Worm (Caenorhabditis elegans) whole organism, early embryonic: ENCODE data around the gene pck-1.

Experiments
- B0310.2 ChIP-seq: sonication (generic microtip); optimal IDR thresholded peaks from 2 replicates; lab custom pipeline; 2016; ENCODE audit warnings: mild to moderate bottlenecking, missing genetic modification characterization, missing compliant biosample characterization
- F13C5.2 ChIP-seq: sonication (generic microtip); optimal IDR thresholded peaks from 2 replicates; lab custom pipeline; 2017; ENCODE audit warnings: mild to moderate bottlenecking, missing genetic modification characterization, inconsistent platforms, missing compliant biosample characterization
- ama-1 ChIP-seq: fragments of 150-350 bp; optimal IDR thresholded peaks from 2 replicates; lab custom pipeline; 2014
- ets-7 ChIP-seq: sonication (generic microtip); optimal IDR thresholded peaks from 2 replicates; lab custom pipeline; 2016; ENCODE audit warnings: missing genotype, missing genetic modification characterization, missing compliant biosample characterization
- flt-1 ChIP-seq: fragments of 200-800 bp; sonication (Bioruptor generic); IDR thresholded peaks from 2 replicates; pipeline ENCODE4 v1.3.6; 2022; ENCODE audit warnings: missing genetic modification characterization, missing compliant biosample characterization
- hmbx-1 ChIP-seq: sonication (generic microtip); optimal IDR thresholded peaks from 2 replicates; lab custom pipeline; 2016; ENCODE audit warnings: mild to moderate bottlenecking, missing genetic modification characterization, missing compliant biosample characterization
- hnd-1 ChIP-seq: sonication (generic microtip); optimal IDR thresholded peaks from 2 replicates; lab custom pipeline; 2016; ENCODE audit warnings: missing genetic modification characterization, missing compliant biosample characterization
- sea-1 ChIP-seq: fragments of 200-800 bp; sonication (Bioruptor generic); conservative IDR thresholded peaks from 2 replicates; pipeline ENCODE4 v1.3.6; 2022; ENCODE audit warnings: missing genetic modification characterization, missing compliant biosample characterization
- tbx-37 ChIP-seq: fragments of 200-800 bp; sonication (Bioruptor generic); conservative IDR thresholded peaks from 2 replicates; pipeline ENCODE4 v1.3.6; 2022; ENCODE audit warnings: missing genetic modification reagents, missing genetic modification characterization, missing compliant biosample characterization

DNA sequence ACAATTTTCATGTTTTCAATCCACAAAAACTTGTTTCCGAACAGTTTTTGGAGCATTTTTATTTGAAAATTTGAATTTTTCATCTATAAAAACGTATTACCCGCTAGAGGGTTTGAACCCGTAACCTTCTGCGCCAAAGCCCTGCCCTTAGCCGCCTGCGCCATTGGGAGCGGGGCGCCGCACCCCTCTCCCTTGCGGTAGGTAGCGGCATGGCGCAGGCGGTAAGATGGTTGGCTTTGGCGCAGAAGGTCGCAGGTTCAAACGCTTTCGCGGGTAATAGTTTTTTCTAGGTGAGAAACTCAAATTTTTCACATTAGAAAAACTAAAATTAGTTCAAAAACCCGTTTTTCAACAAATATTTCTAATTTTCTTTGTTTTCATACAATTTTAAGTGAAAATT lies 14.4 kb downstream of the pck-1 start:
- TF ChIP-seq B0310.2 (no peak), hmbx-1 (no peak), ama-1 (no peak), F13C5.2 (no peak), ets-7 (tag; lab: Kevin White, UChicago) (no peak), hnd-1 (tag; lab: Kevin White, UChicago) (no peak), tbx-37 (GFP tag; lab: Robert Waterston, UW) (no peak), flt-1 (no peak), sea-1 (GFP tag; lab: Robert Waterston, UW) (no peak)
